Worm (Caenorhabditis elegans): ENCODE results near the gene clec-19.
A peak's percentile ranks its signal among the peaks of the same experiment; 100 is the strongest.

The clec-19 gene

ce11 chrII:1712938-1713337 is 31.3 kb upstream of the clec-19 start, which contains the start of gene btb-7:
btb-7 (plus strand) TSS chrII:1713238.
- TF ChIP-seq sptf-1 (tag; optimal IDR thresholded peaks at IDR 0.05) (no peak), snpc-4 (tag; optimal IDR thresholded peaks at IDR 0.05) (no peak), blmp-1 (tag; optimal IDR thresholded peaks at IDR 0.05) (no peak), sem-2 (GFP tag; optimal IDR thresholded peaks at IDR 0.05) (no peak), nhr-237 (tag; optimal IDR thresholded peaks at IDR 0.05) (no peak), ceh-39 (tag; optimal IDR thresholded peaks at IDR 0.05) (no peak), tbx-8 (GFP tag; optimal IDR thresholded peaks at IDR 0.05) (no peak), pha-4 (tag; optimal IDR thresholded peaks at IDR 0.05) (no peak), unc-39 (tag; optimal IDR thresholded peaks at IDR 0.05) (no peak), hlh-1 (tag; optimal IDR thresholded peaks at IDR 0.05) (no peak), lin-32 (GFP tag; optimal IDR thresholded peaks at IDR 0.05) (no peak)

- TF ChIP-seq lin-13 (tag; optimal IDR thresholded peaks at IDR 0.05) (no peak), nhr-2 (tag; optimal IDR thresholded peaks at IDR 0.05) (peak; percentile 69), ztf-11 (tag; optimal IDR thresholded peaks at IDR 0.05) (no peak), nhr-237 (tag; optimal IDR thresholded peaks at IDR 0.05) (no peak), ceh-43 (GFP tag; optimal IDR thresholded peaks at IDR 0.05) (no peak), cnd-1 (tag; optimal IDR thresholded peaks at IDR 0.05) (peak; percentile 4), elt-3 (tag; optimal IDR thresholded peaks at IDR 0.05) (no peak), bed-3 (GFP tag; optimal IDR thresholded peaks at IDR 0.05) (no peak), ceh-83 (GFP tag; optimal IDR thresholded peaks at IDR 0.05) (no peak), ceh-39 (tag; optimal IDR thresholded peaks at IDR 0.05) (peak; percentile 9), mab-5 (tag; optimal IDR thresholded peaks at IDR 0.05) (no peak), snpc-4 (tag; optimal IDR thresholded peaks at IDR 0.05) (no peak), unc-62 (GFP tag; optimal IDR thresholded peaks at IDR 0.05) (no peak), elt-1 (tag; optimal IDR thresholded peaks at IDR 0.05; ENCODE audit: borderline replicate concordance, insufficient read depth) (no peak)
Measured at ce11 chrII:1714772-1715353, 29.4 kb upstream of the clec-19 start, which contains the start of gene btb-6. btb-6 (plus strand) TSS chrII:1715303.

- TF ChIP-seq elt-1 (tag; optimal IDR thresholded peaks at IDR 0.05; ENCODE audit: borderline replicate concordance, insufficient read depth) (no peak), sptf-1 (tag; optimal IDR thresholded peaks at IDR 0.05) (no peak), hlh-1 (tag; optimal IDR thresholded peaks at IDR 0.05) (peak; percentile 50), unc-120 (tag; optimal IDR thresholded peaks at IDR 0.05; ENCODE audit: poor library complexity, severe bottlenecking) (no peak), lsy-2 (tag; optimal IDR thresholded peaks at IDR 0.05) (no peak), zip-8 (tag; optimal IDR thresholded peaks at IDR 0.05) (no peak), ces-1 (GFP tag; optimal IDR thresholded peaks at IDR 0.05) (no peak), nhr-12 (tag; optimal IDR thresholded peaks at IDR 0.05) (no peak)
Measured at ce11 chrII:1719153-1719552, 25.1 kb upstream of the clec-19 start, which contains the start of gene fbxb-48. fbxb-48 (minus strand) TSS chrII:1719253.

ce11 chrII:1722394-1722793 is 21.9 kb upstream of the clec-19 start, which contains the start of the genes fbxb-5 and btb-8:
fbxb-5 (minus strand) TSS chrII:1722494.
btb-8 (plus strand) TSS chrII:1722770.
- no peak for TF ChIP-seq nhr-237 (tag; optimal IDR thresholded peaks at IDR 0.05)
- TF ChIP-seq mls-2 (tag; optimal IDR thresholded peaks at IDR 0.05): no peak
- TF ChIP-seq ceh-83 (GFP tag; optimal IDR thresholded peaks at IDR 0.05): no peak
- no peak for TF ChIP-seq elt-1 (tag; optimal IDR thresholded peaks at IDR 0.05; ENCODE audit: borderline replicate concordance, insufficient read depth)
- no peak for TF ChIP-seq M03D4.4 (tag; optimal IDR thresholded peaks at IDR 0.05)
- TF ChIP-seq tbx-8 (GFP tag; optimal IDR thresholded peaks at IDR 0.05): no peak
- TF ChIP-seq lin-32 (GFP tag; optimal IDR thresholded peaks at IDR 0.05): no peak
- no peak for TF ChIP-seq unc-120 (tag; optimal IDR thresholded peaks at IDR 0.05; ENCODE audit: poor library complexity, severe bottlenecking)
- TF ChIP-seq nhr-28 (tag; optimal IDR thresholded peaks at IDR 0.05): no peak
- TF ChIP-seq cnd-1 (tag; optimal IDR thresholded peaks at IDR 0.05): no peak
- TF ChIP-seq hlh-1 (tag; optimal IDR thresholded peaks at IDR 0.05): no peak
- no peak for TF ChIP-seq blmp-1 (tag; optimal IDR thresholded peaks at IDR 0.05)
- no peak for TF ChIP-seq elt-3 (tag; optimal IDR thresholded peaks at IDR 0.05)
- no peak for TF ChIP-seq zip-8 (tag; optimal IDR thresholded peaks at IDR 0.05)
- no peak for TF ChIP-seq snpc-4 (tag; optimal IDR thresholded peaks at IDR 0.05)
- TF ChIP-seq unc-62 (GFP tag; optimal IDR thresholded peaks at IDR 0.05): no peak
- TF ChIP-seq mab-5 (tag; optimal IDR thresholded peaks at IDR 0.05): no peak
- TF ChIP-seq sptf-1 (tag; optimal IDR thresholded peaks at IDR 0.05): no peak

- no peak for TF ChIP-seq drap-1 (GFP tag; optimal IDR thresholded peaks at IDR 0.05)
- TF ChIP-seq ceh-83 (GFP tag; optimal IDR thresholded peaks at IDR 0.05): no peak
- no peak for TF ChIP-seq nhr-76 (tag; optimal IDR thresholded peaks at IDR 0.05)
- TF ChIP-seq lin-32 (GFP tag; optimal IDR thresholded peaks at IDR 0.05): no peak
- TF ChIP-seq ham-2 (GFP tag; optimal IDR thresholded peaks at IDR 0.05): no peak
- no peak for TF ChIP-seq sptf-1 (tag; optimal IDR thresholded peaks at IDR 0.05)
- no peak for TF ChIP-seq unc-120 (tag; optimal IDR thresholded peaks at IDR 0.05; ENCODE audit: poor library complexity, severe bottlenecking)
- TF ChIP-seq lsy-2 (tag; optimal IDR thresholded peaks at IDR 0.05): no peak
- no peak for TF ChIP-seq mls-2 (tag; optimal IDR thresholded peaks at IDR 0.05)
- no peak for TF ChIP-seq bed-3 (GFP tag; optimal IDR thresholded peaks at IDR 0.05)
- no peak for TF ChIP-seq pha-4 (tag; optimal IDR thresholded peaks at IDR 0.05)
- no peak for TF ChIP-seq snpc-4 (tag; optimal IDR thresholded peaks at IDR 0.05)
- no peak for TF ChIP-seq ces-1 (GFP tag; optimal IDR thresholded peaks at IDR 0.05)
- TF ChIP-seq ztf-11 (tag; optimal IDR thresholded peaks at IDR 0.05): no peak
- no peak for TF ChIP-seq mab-5 (tag; optimal IDR thresholded peaks at IDR 0.05)
- TF ChIP-seq nhr-2 (tag; optimal IDR thresholded peaks at IDR 0.05): no peak
Measured at ce11 chrII:1724314-1724713, 20.0 kb upstream of the clec-19 start, which contains the start of gene fbxb-11. fbxb-11 (plus strand) TSS chrII:1724614.

Measured in whole organism, mixed stage, embryonic.